Worm (Caenorhabditis elegans): ENCODE measurements around the gene sphr-1.

DNA sequence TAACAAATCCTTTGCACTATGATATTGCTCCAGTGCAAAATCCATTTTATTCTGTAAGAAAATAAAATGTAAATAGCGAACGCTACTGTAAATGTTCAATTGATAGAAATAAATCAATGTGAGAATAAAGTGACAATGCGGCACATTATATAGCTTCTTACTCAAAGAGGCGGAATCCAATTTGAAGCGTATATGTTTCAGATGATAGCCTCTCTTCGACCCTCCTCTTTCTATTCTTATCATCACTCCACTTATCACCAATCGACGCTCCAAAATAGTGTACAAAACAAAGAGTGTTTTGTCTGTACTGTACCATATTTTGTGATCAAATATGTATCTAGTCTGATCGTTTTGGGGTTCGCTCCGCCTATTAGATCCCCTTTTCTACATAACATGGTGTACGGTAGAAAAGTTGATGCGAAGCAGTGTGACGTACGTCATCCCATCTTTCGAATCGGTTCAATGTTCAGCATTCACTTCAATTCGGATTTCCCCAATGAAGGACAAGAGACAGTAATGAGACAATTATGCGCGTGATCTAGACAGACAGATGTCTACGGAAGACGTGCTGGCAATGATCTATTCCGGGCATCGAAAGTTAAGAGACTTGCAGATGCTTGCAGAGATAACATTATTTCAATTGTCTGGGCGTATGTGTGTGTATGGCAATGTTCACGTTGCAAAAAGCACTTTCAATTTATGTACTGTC, 44.4 kb upstream of the sphr-1 start, which contains the start of gene spl-2:
- TF ChIP-seq nhr-12 (tag; optimal IDR thresholded peaks at IDR 0.05) (no peak), lin-15B (tag; optimal IDR thresholded peaks at IDR 0.05) (no peak), pha-4 (tag; optimal IDR thresholded peaks at IDR 0.05) (no peak), lsy-12 (tag; optimal IDR thresholded peaks at IDR 0.05) (no peak), elt-1 (tag; optimal IDR thresholded peaks at IDR 0.05) (peak; percentile 51), nhr-77 (tag; optimal IDR thresholded peaks at IDR 0.05) (no peak), egl-27 (tag; optimal IDR thresholded peaks at IDR 0.05) (no peak), unc-39 (tag; optimal IDR thresholded peaks at IDR 0.05) (no peak), fkh-10 (GFP tag; optimal IDR thresholded peaks at IDR 0.05) (no peak), ama-1 (optimal IDR thresholded peaks at IDR 0.05) (no peak), ceh-82 (tag; optimal IDR thresholded peaks at IDR 0.05) (no peak), jun-1 (tag; optimal IDR thresholded peaks at IDR 0.05) (no peak), ZK546.5 (tag; optimal IDR thresholded peaks at IDR 0.05) (no peak), lin-39 (tag; optimal IDR thresholded peaks at IDR 0.05) (no peak)
